Fruit fly (Drosophila melanogaster): ENCODE data around the gene TfIIEalpha.

Gene TfIIEalpha

DNA sequence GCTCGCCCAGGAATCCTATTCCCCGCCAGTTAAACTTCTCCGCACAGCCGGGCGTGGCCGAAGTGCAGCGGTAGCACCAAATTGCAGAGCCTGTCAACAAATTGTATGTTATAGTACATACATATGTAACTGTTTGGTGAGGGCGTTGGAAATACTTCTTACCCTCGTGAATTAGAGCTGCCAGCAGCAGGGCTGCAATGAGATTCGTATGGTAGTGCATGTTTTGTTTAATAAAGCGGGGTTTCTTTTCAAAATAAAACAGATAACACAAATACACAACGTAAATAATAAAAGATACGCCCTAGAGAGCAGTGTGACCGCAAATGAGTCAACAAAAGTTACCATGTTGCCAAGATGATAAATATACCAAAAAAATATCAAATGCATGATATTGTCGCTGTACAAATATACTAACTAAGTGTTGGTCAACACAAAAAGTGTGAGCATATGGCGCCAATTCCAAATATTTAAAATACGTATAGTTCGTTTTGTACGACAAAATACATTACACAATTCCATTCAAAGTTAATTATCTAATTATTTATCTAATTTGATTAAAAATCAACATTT, 29.3 kb downstream of the TfIIEalpha start, which contains the start of gene crim:
crim (minus strand) TSS at position 328 of the 570 bp plus-strand sequence.
- TF ChIP-seq Sry-δ (GFP tag; optimal IDR thresholded peaks at IDR 0.05) = peak; percentile 26
- no peak for TF ChIP-seq ind (GFP tag; optimal IDR thresholded peaks at IDR 0.05)
- peak; percentile 93 for TF ChIP-seq CG9797 (GFP tag; optimal IDR thresholded peaks at IDR 0.05)
- no peak for TF ChIP-seq cwo (GFP tag; optimal IDR thresholded peaks at IDR 0.05)
- TF ChIP-seq ap (GFP tag; IDR thresholded peaks at IDR 0.05) = no peak
- no peak for TF ChIP-seq CrebB (tag; optimal IDR thresholded peaks at IDR 0.05)
- peak; percentile 7 for TF ChIP-seq CG4328 (GFP tag; optimal IDR thresholded peaks at IDR 0.05)
- no peak for TF ChIP-seq hb (GFP tag; IDR thresholded peaks at IDR 0.05; ENCODE audit: partially characterized antibody)
- TF ChIP-seq en (GFP tag; optimal IDR thresholded peaks at IDR 0.05) = no peak
- TF ChIP-seq CG13894 (tag; optimal IDR thresholded peaks at IDR 0.05) = no peak
- TF ChIP-seq hth (optimal IDR thresholded peaks at IDR 0.05) = no peak
- TF ChIP-seq CG5180 (GFP tag; optimal IDR thresholded peaks at IDR 0.05) = no peak
- no peak for TF ChIP-seq crol (GFP tag; IDR thresholded peaks at IDR 0.05)
- no peak for TF ChIP-seq CG9817 (tag; optimal IDR thresholded peaks at IDR 0.05)
- peak; percentile 43 for TF ChIP-seq CG17829 (tag; optimal IDR thresholded peaks at IDR 0.05)
- peak; percentile 3 for TF ChIP-seq scrt (GFP tag; optimal IDR thresholded peaks at IDR 0.05)
- TF ChIP-seq unpg (GFP tag; optimal IDR thresholded peaks at IDR 0.05) = peak; percentile 3
- TF ChIP-seq CG12391 (tag; optimal IDR thresholded peaks at IDR 0.05) = peak; percentile 11
- peak; percentile 12; the same call in 1 of the 3 replicates for TF ChIP-seq row (GFP tag; IDR thresholded peaks at IDR 0.05)
- TF ChIP-seq CG6791 (GFP tag; IDR thresholded peaks at IDR 0.05; ENCODE audit: partially characterized antibody) = no peak
- no peak for TF ChIP-seq Atf3 (GFP tag; optimal IDR thresholded peaks at IDR 0.05)
- TF ChIP-seq CG8388 (GFP tag; optimal IDR thresholded peaks at IDR 0.05) = no peak
- peak; percentile 95 for TF ChIP-seq Dp (GFP tag; optimal IDR thresholded peaks at IDR 0.05)
- TF ChIP-seq fd64A (GFP tag; optimal IDR thresholded peaks at IDR 0.05) = no peak
- TF ChIP-seq ham (GFP tag; IDR thresholded peaks at IDR 0.05) = no peak
- TF ChIP-seq CG10267 (tag; optimal IDR thresholded peaks at IDR 0.05) = peak; percentile 97
- no peak for TF ChIP-seq bowl (GFP tag; IDR thresholded peaks at IDR 0.05)
- TF ChIP-seq pho (GFP tag; optimal IDR thresholded peaks at IDR 0.05) = no peak
- TF ChIP-seq az2 (GFP tag; optimal IDR thresholded peaks at IDR 0.05) = no peak
- no peak for TF ChIP-seq disco-r (GFP tag; optimal IDR thresholded peaks at IDR 0.05)
- peak; percentile 18 for TF ChIP-seq CTCF (GFP tag; optimal IDR thresholded peaks at IDR 0.05)
- no peak for TF ChIP-seq Asciz (GFP tag; optimal IDR thresholded peaks at IDR 0.05)
- no peak for TF ChIP-seq CG7372 (GFP tag; IDR thresholded peaks at IDR 0.05)
- TF ChIP-seq kah (GFP tag; optimal IDR thresholded peaks at IDR 0.05) = no peak
- no peak for TF ChIP-seq CG6813 (GFP tag; optimal IDR thresholded peaks at IDR 0.05)
- TF ChIP-seq CG33213 (GFP tag; optimal IDR thresholded peaks at IDR 0.05) = peak; percentile 53
- TF ChIP-seq trem (tag; optimal IDR thresholded peaks at IDR 0.05) = peak; percentile 62
- TF ChIP-seq jigr1 (GFP tag; IDR thresholded peaks at IDR 0.05) = no peak
- no peak for TF ChIP-seq CG32767 (GFP tag; IDR thresholded peaks at IDR 0.05)
- no peak for TF ChIP-seq ac (GFP tag; optimal IDR thresholded peaks at IDR 0.05)
- TF ChIP-seq Vsx1 (GFP tag; optimal IDR thresholded peaks at IDR 0.05) = no peak
- TF ChIP-seq CG4617 (GFP tag; optimal IDR thresholded peaks at IDR 0.05; ENCODE audit: borderline replicate concordance) = peak; percentile 61
- no peak for TF ChIP-seq tgo (GFP tag; IDR thresholded peaks at IDR 0.05)
- peak in 1 of 2 experiments; percentile 0 for TF ChIP-seq insv (GFP tag; optimal IDR thresholded peaks at IDR 0.05)
- no peak for TF ChIP-seq Mad (GFP tag; optimal IDR thresholded peaks at IDR 0.05)
- no peak for TF ChIP-seq CG8089 (GFP tag; optimal IDR thresholded peaks at IDR 0.05)
- TF ChIP-seq BEAF-32 (GFP tag; optimal IDR thresholded peaks at IDR 0.05) = peak; percentile 34
- no peak for TF ChIP-seq lov (optimal IDR thresholded peaks at IDR 0.05)
- no peak for TF ChIP-seq lov (GFP tag; IDR thresholded peaks at IDR 0.05)
- TF ChIP-seq CG11696 (GFP tag; IDR thresholded peaks at IDR 0.05) = no peak
- no peak for TF ChIP-seq da (GFP tag; optimal IDR thresholded peaks at IDR 0.05)
- no peak for TF ChIP-seq CG18764 (GFP tag; optimal IDR thresholded peaks at IDR 0.05)

Data from whole organism, embryonic.